Fruit fly (Drosophila melanogaster): ENCODE measurements around the gene CG8360.

CG8360 gene

DNA sequence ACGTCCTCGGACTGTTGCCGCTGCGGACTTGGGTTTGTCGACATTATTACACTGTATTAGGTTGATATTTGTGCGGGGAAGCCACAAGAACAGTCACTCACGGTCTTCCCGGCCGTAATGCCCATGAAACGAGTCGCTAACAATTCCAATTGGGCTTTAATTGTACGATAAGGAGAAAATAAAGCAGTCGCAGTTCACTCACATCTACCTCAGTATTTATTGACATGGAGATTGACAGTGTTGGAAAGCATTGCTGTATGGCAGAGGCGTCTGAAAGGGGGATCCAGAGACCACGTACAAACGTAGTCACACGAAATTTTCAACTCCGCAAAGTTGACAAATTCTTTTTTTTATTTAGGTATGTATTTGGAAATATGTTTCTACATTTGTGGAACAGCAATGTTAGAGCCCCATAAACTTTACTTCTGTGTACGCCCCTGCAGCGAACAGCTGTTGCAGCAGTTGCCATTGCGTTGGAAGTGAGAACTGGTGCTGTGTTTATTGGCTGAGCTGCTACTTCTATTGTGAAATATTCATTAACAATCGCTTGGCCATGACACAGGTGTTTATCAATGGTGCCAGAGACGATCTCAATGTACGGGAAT is at the start of gene CG8360, which contains the start of gene CG8372:
Gene CG8360 (plus strand): TSS at position 294 of the 605 bp plus-strand sequence.
Gene CG8372 (minus strand): TSS at position 237 of the 605 bp plus-strand sequence.
- TF ChIP-seq Gug (GFP tag; IDR thresholded peaks at IDR 0.05): peak; percentile 99
- TF ChIP-seq pdm3 (GFP tag; optimal IDR thresholded peaks at IDR 0.05): peak; percentile 100
- peak; percentile 99 for TF ChIP-seq CG8319 (GFP tag; optimal IDR thresholded peaks at IDR 0.05)
- TF ChIP-seq topi (GFP tag; optimal IDR thresholded peaks at IDR 0.05): peak; percentile 99
- peak; percentile 99 for TF ChIP-seq CG11294 (GFP tag; IDR thresholded peaks at IDR 0.05)
- peak; percentile 99 for TF ChIP-seq Met (GFP tag; optimal IDR thresholded peaks at IDR 0.05)
- peak; percentile 100 for TF ChIP-seq Sox14 (GFP tag; optimal IDR thresholded peaks at IDR 0.05)
- peak; percentile 98 for TF ChIP-seq fkh (GFP tag; optimal IDR thresholded peaks at IDR 0.05)
- peak; percentile 98 for TF ChIP-seq fd85E (GFP tag; optimal IDR thresholded peaks at IDR 0.05)
- TF ChIP-seq Eip75B (GFP tag; optimal IDR thresholded peaks at IDR 0.05): peak; percentile 99
- peak; percentile 96 for TF ChIP-seq Blimp-1 (GFP tag; optimal IDR thresholded peaks at IDR 0.05)
- peak; percentile 99 for TF ChIP-seq CG6792 (GFP tag; optimal IDR thresholded peaks at IDR 0.05)
- peak; percentile 100 for TF ChIP-seq CG6163 (GFP tag; IDR thresholded peaks at IDR 0.05)
- peak; percentile 99 for TF ChIP-seq Sox15 (GFP tag; optimal IDR thresholded peaks at IDR 0.05)
- peak; percentile 100 for TF ChIP-seq Sox102F (GFP tag; optimal IDR thresholded peaks at IDR 0.05)
- TF ChIP-seq salr (GFP tag; optimal IDR thresholded peaks at IDR 0.05): peak; percentile 98 to 99
- TF ChIP-seq CG6854 (GFP tag; optimal IDR thresholded peaks at IDR 0.05): peak; percentile 99
- TF ChIP-seq CG8632 (GFP tag; optimal IDR thresholded peaks at IDR 0.05): peak; percentile 99
- TF ChIP-seq vri (GFP tag; optimal IDR thresholded peaks at IDR 0.05): peak; percentile 99
- TF ChIP-seq CG8119 (GFP tag; IDR thresholded peaks at IDR 0.05): peak; percentile 98
- TF ChIP-seq Lpt (GFP tag; optimal IDR thresholded peaks at IDR 0.05): peak; percentile 98
- TF ChIP-seq cyc (GFP tag; optimal IDR thresholded peaks at IDR 0.05): peak; percentile 99
- TF ChIP-seq achi (GFP tag; optimal IDR thresholded peaks at IDR 0.05): peak; percentile 99
- peak; percentile 99 for TF ChIP-seq CG11902 (GFP tag; optimal IDR thresholded peaks at IDR 0.05)
- TF ChIP-seq esn (GFP tag; optimal IDR thresholded peaks at IDR 0.05): peak; percentile 100
- TF ChIP-seq OdsH (GFP tag; optimal IDR thresholded peaks at IDR 0.05): peak; percentile 100
- peak; percentile 100 for TF ChIP-seq svp (GFP tag)
- TF ChIP-seq CG4318 (GFP tag; optimal IDR thresholded peaks at IDR 0.05): peak; percentile 98
- TF ChIP-seq acj6 (GFP tag; optimal IDR thresholded peaks at IDR 0.05): peak; percentile 100
- peak; percentile 99 for TF ChIP-seq Eip93F (GFP tag; optimal IDR thresholded peaks at IDR 0.05)
- peak; percentile 99 for TF ChIP-seq dac (GFP tag; optimal IDR thresholded peaks at IDR 0.05)
- peak; percentile 99 for TF ChIP-seq CG10669 (GFP tag; optimal IDR thresholded peaks at IDR 0.05)
- TF ChIP-seq Hr38 (GFP tag; optimal IDR thresholded peaks at IDR 0.05): peak; percentile 97
- peak; percentile 99 for TF ChIP-seq Ets21C (GFP tag; optimal IDR thresholded peaks at IDR 0.05)
- TF ChIP-seq ss (GFP tag; optimal IDR thresholded peaks at IDR 0.05): peak; percentile 98 to 99
- TF ChIP-seq Eip78C (GFP tag): peak; percentile 100
- TF ChIP-seq CG1621 (tag; optimal IDR thresholded peaks at IDR 0.05): peak; percentile 98
- peak; percentile 98 for TF ChIP-seq CG6808 (GFP tag; optimal IDR thresholded peaks at IDR 0.05)
- peak; percentile 99 for TF ChIP-seq CG15336 (GFP tag; IDR thresholded peaks at IDR 0.05)
- TF ChIP-seq CG16779 (tag; optimal IDR thresholded peaks at IDR 0.05): peak; percentile 98
- TF ChIP-seq net (GFP tag; optimal IDR thresholded peaks at IDR 0.05): peak; percentile 99
- peak; percentile 99 for TF ChIP-seq Ets96B (tag; optimal IDR thresholded peaks at IDR 0.05)
- TF ChIP-seq spab (GFP tag; optimal IDR thresholded peaks at IDR 0.05): peak; percentile 99
- TF ChIP-seq Smox (GFP tag; optimal IDR thresholded peaks at IDR 0.05): peak; percentile 99
- peak; percentile 100 for TF ChIP-seq CG10631 (GFP tag; optimal IDR thresholded peaks at IDR 0.05)
- TF ChIP-seq fd59A (GFP tag; optimal IDR thresholded peaks at IDR 0.05): peak; percentile 99
- TF ChIP-seq CG7368 (GFP tag; optimal IDR thresholded peaks at IDR 0.05): peak; percentile 99
- peak; percentile 100 for TF ChIP-seq Hr39 (GFP tag; optimal IDR thresholded peaks at IDR 0.05)
- peak; percentile 98 for TF ChIP-seq CG9139 (GFP tag; optimal IDR thresholded peaks at IDR 0.05)
- peak; percentile 98 for TF ChIP-seq CG6276 (GFP tag; optimal IDR thresholded peaks at IDR 0.05)
- TF ChIP-seq CG3032 (tag; optimal IDR thresholded peaks at IDR 0.05): peak; percentile 99

All from whole organism, prepupa.